Worm (Caenorhabditis elegans): ENCODE data around the gene sra-11.

- no peak for TF ChIP-seq ama-1 (optimal IDR thresholded peaks at IDR 0.05)
- no peak for TF ChIP-seq tra-4 (tag; optimal IDR thresholded peaks at IDR 0.05)
- no peak for TF ChIP-seq ets-7 (tag; optimal IDR thresholded peaks at IDR 0.05)
- TF ChIP-seq pes-1 (GFP tag; IDR thresholded peaks at IDR 0.05), result no peak
- no peak for TF ChIP-seq flt-1 (GFP tag; IDR thresholded peaks at IDR 0.05)
- TF ChIP-seq sea-1 (GFP tag; conservative IDR thresholded peaks at IDR 0.05), result no peak
- no peak for TF ChIP-seq ceh-13 (GFP tag; optimal IDR thresholded peaks at IDR 0.05)
- no peak for TF ChIP-seq ceh-36 (tag; optimal IDR thresholded peaks at IDR 0.05)
- TF ChIP-seq hmbx-1 (tag; optimal IDR thresholded peaks at IDR 0.05), result no peak
- TF ChIP-seq F13C5.2 (tag; optimal IDR thresholded peaks at IDR 0.05), result no peak
- TF ChIP-seq aly-1 (tag; optimal IDR thresholded peaks at IDR 0.05), result no peak
- TF ChIP-seq hnd-1 (tag; optimal IDR thresholded peaks at IDR 0.05), result no peak
- TF ChIP-seq hmg-4 (GFP tag; optimal IDR thresholded peaks at IDR 0.05), result no peak
- no peak for TF ChIP-seq tbx-11 (GFP tag; IDR thresholded peaks at IDR 0.05)
Measured at ce11 chrII:10918293-10918756, 8.2 kb upstream of the sra-11 start, which contains the start of gene tba-4.

All from whole organism, early embryonic.